Fruit fly (Drosophila melanogaster): ENCODE data around the gene CG33725.

The CG33725 gene

dm6 chr3L:12482246-12482645 lies at the start of gene CG33725:
Gene CG33725, plus strand, starts transcription at chr3L:12482609.
- peak; percentile 34 for TF ChIP-seq CG12769 (tag; optimal IDR thresholded peaks at IDR 0.05)
- TF ChIP-seq lab (GFP tag; optimal IDR thresholded peaks at IDR 0.05), result no peak
- TF ChIP-seq tll (GFP tag; optimal IDR thresholded peaks at IDR 0.05), result no peak
- no peak for TF ChIP-seq CG8388 (GFP tag; optimal IDR thresholded peaks at IDR 0.05)
- no peak for TF ChIP-seq GATAe (GFP tag; conservative IDR thresholded peaks at IDR 0.05)
- no peak for TF ChIP-seq Scr (GFP tag; IDR thresholded peaks at IDR 0.05; ENCODE audit: partially characterized antibody)
- TF ChIP-seq zfh1 (GFP tag; IDR thresholded peaks at IDR 0.05), result peak; percentile 70
- no peak for TF ChIP-seq Opbp (GFP tag; IDR thresholded peaks at IDR 0.05; ENCODE audit: partially characterized antibody)
- TF ChIP-seq ems (GFP tag; optimal IDR thresholded peaks at IDR 0.05), result no peak
- peak in 1 of 2 experiments; percentile 1 for TF ChIP-seq chif (GFP tag; optimal IDR thresholded peaks at IDR 0.05)
- TF ChIP-seq CG8765 (GFP tag; IDR thresholded peaks at IDR 0.05), result 0 out of 2 replicates have a peak, but pooled peaks have one; percentile 26
- TF ChIP-seq bsh (GFP tag; optimal IDR thresholded peaks at IDR 0.05), result peak in 1 of 2 experiments; percentile 27
- no peak for TF ChIP-seq CG34224 (GFP tag; IDR thresholded peaks at IDR 0.05; ENCODE audit: partially characterized antibody)
- TF ChIP-seq CG17385 (GFP tag; optimal IDR thresholded peaks at IDR 0.05), result no peak
- 0 out of 3 replicates have a peak, but pooled peaks have one; percentile 49 for TF ChIP-seq CG2199 (GFP tag; IDR thresholded peaks at IDR 0.05)
- TF ChIP-seq tgo (GFP tag; IDR thresholded peaks at IDR 0.05), result 0 out of 3 replicates have a peak, but pooled peaks have one; percentile 26
- TF ChIP-seq CG11560 (tag; IDR thresholded peaks at IDR 0.05), result no peak
- no peak for TF ChIP-seq CG3838 (GFP tag; optimal IDR thresholded peaks at IDR 0.05)
- TF ChIP-seq Drgx (GFP tag; IDR thresholded peaks at IDR 0.05), result peak; percentile 30; the same call in 1 of the 2 replicates
- peak; percentile 35 for TF ChIP-seq CG7987 (GFP tag; optimal IDR thresholded peaks at IDR 0.05)
- TF ChIP-seq NfI (GFP tag; optimal IDR thresholded peaks at IDR 0.05), result peak; percentile 18
- no peak for TF ChIP-seq HmgZ (tag; optimal IDR thresholded peaks at IDR 0.05)
- TF ChIP-seq CG1233 (GFP tag; optimal IDR thresholded peaks at IDR 0.05), result no peak
- 0 out of 2 replicates have a peak, but pooled peaks have one; percentile 45 for TF ChIP-seq sob (GFP tag; IDR thresholded peaks at IDR 0.05)
- TF ChIP-seq dysf (GFP tag; IDR thresholded peaks at IDR 0.05), result 0 out of 3 replicates have a peak, but pooled peaks have one; percentile 21
- TF ChIP-seq sens (GFP tag), result peak; percentile 45
- peak; percentile 92 for TF ChIP-seq crol (GFP tag; IDR thresholded peaks at IDR 0.05)
- TF ChIP-seq CG11398 (GFP tag; optimal IDR thresholded peaks at IDR 0.05), result peak; percentile 17
- TF ChIP-seq HmgD (GFP tag; optimal IDR thresholded peaks at IDR 0.05), result no peak
- TF ChIP-seq CG6272 (GFP tag; IDR thresholded peaks at IDR 0.05), result no peak
- TF ChIP-seq Xbp1 (GFP tag; optimal IDR thresholded peaks at IDR 0.05), result no peak
- peak; percentile 33; the same call in 1 of the 2 replicates for TF ChIP-seq CG17328 (GFP tag; IDR thresholded peaks at IDR 0.05)
- no peak for TF ChIP-seq Antp (GFP tag; optimal IDR thresholded peaks at IDR 0.05)
- 0 out of 2 replicates have a peak, but pooled peaks have one; percentile 17 for TF ChIP-seq ara (GFP tag; IDR thresholded peaks at IDR 0.05)
- TF ChIP-seq cato (GFP tag; optimal IDR thresholded peaks at IDR 0.05; ENCODE audit: borderline replicate concordance), result no peak
- 0 out of 2 replicates have a peak, but pooled peaks have one; percentile 11 for TF ChIP-seq vvl (GFP tag; IDR thresholded peaks at IDR 0.05)
- peak; percentile 87 for TF ChIP-seq Med (GFP tag)
- no peak for TF ChIP-seq gcm2 (GFP tag; optimal IDR thresholded peaks at IDR 0.05)
- TF ChIP-seq amos (GFP tag; IDR thresholded peaks at IDR 0.05; ENCODE audit: partially characterized antibody), result no peak
- peak; percentile 71 for TF ChIP-seq pfk (GFP tag; optimal IDR thresholded peaks at IDR 0.05)
- peak; percentile 1 for TF ChIP-seq gsb-n (tag; optimal IDR thresholded peaks at IDR 0.05)
- TF ChIP-seq CG15696 (tag; optimal IDR thresholded peaks at IDR 0.05), result peak; percentile 14
- peak; percentile 11 for TF ChIP-seq dmrt11E (tag; optimal IDR thresholded peaks at IDR 0.05)
- TF ChIP-seq eyg (GFP tag; optimal IDR thresholded peaks at IDR 0.05), result peak; percentile 31
- TF ChIP-seq CG43689 (GFP tag; IDR thresholded peaks at IDR 0.05), result 0 out of 2 replicates have a peak, but pooled peaks have one; percentile 17
- no peak for TF ChIP-seq aop (GFP tag; IDR thresholded peaks at IDR 0.05)
- 0 out of 3 replicates have a peak, but pooled peaks have one; percentile 32 for TF ChIP-seq CG14050 (GFP tag; IDR thresholded peaks at IDR 0.05)
- no peak for TF ChIP-seq dmrt99B (tag; optimal IDR thresholded peaks at IDR 0.05)
- peak; percentile 31 for TF ChIP-seq bab2 (GFP tag; optimal IDR thresholded peaks at IDR 0.05)
- TF ChIP-seq CG14441 (GFP tag; IDR thresholded peaks at IDR 0.05), result no peak
